Fruit fly (Drosophila melanogaster): Measurements from ENCODE around the gene brk.

brk gene

DNA sequence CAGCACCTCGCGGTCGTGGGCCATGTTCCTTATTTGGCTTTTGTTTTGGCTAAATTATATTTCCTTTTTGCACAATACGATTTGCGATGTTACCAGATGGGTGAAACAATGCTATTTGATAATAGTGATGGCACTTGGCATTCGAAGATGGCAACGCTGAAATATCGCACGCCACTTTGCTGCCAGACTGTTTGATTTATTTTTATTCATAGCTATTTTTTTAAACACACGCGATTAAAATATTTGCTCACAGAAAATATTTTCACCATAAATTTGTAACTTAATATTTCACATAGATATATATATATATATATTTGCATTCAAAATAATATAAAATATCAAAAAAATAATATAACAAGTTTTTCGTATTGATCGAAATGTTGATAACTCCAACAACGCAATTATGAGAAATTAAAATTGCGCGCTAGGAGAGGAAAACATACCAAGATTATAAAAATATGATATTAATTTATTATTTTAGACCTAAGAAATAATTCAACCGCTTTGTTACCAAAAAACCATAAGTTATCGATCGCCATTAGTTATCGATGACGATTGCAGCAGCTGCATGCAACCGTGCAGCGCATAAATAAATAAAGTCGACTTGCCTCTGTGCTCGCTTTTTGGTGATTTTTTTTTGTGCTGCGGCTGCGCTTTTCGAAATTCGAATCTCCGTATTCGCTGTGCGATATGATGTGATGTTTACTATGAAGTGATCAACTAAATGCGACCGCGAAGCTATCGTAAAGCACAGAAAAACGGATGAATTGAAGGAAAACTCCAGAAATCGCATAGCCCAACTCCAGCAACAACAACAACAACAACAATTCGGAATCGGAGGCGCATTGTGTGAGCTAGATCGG lies 16.1 kb downstream of the brk start, which contains the start of the genes Atg5 and Dok (continued):
- no peak for TF ChIP-seq CG11560 (tag; IDR thresholded peaks at IDR 0.05)
- TF ChIP-seq Dp (GFP tag; optimal IDR thresholded peaks at IDR 0.05) = peak; percentile 44
- peak; percentile 64; the same call in 1 of the 2 replicates for TF ChIP-seq Rfx (GFP tag; IDR thresholded peaks at IDR 0.05)
- peak; percentile 59 for TF ChIP-seq CoRest (tag; optimal IDR thresholded peaks at IDR 0.05)
- peak; percentile 94 for TF ChIP-seq Ets65A (GFP tag)
- TF ChIP-seq gfzf (GFP tag; optimal IDR thresholded peaks at IDR 0.05) = peak; percentile 28
- TF ChIP-seq CG17328 (GFP tag; IDR thresholded peaks at IDR 0.05) = peak; percentile 32; the same call in 1 of the 2 replicates
- TF ChIP-seq Usf (GFP tag; optimal IDR thresholded peaks at IDR 0.05) = no peak
- TF ChIP-seq Drgx (GFP tag; IDR thresholded peaks at IDR 0.05) = no peak
- TF ChIP-seq tup (GFP tag; optimal IDR thresholded peaks at IDR 0.05) = no peak
- TF ChIP-seq GATAe (GFP tag; conservative IDR thresholded peaks at IDR 0.05) = 0 out of 2 replicates have a peak, but pooled peaks have one; percentile 12
- TF ChIP-seq CG17359 (tag; optimal IDR thresholded peaks at IDR 0.05) = peak; percentile 16
- peak; percentile 26 for TF ChIP-seq CG4424 (GFP tag; optimal IDR thresholded peaks at IDR 0.05)
- TF ChIP-seq CG11504 (tag; optimal IDR thresholded peaks at IDR 0.05) = peak; percentile 45
- peak; percentile 66 for TF ChIP-seq zfh2 (GFP tag; optimal IDR thresholded peaks at IDR 0.05)
- TF ChIP-seq CG18262 (tag; optimal IDR thresholded peaks at IDR 0.05) = peak; percentile 18
- peak; percentile 79 for TF ChIP-seq amos (GFP tag; IDR thresholded peaks at IDR 0.05; ENCODE audit: partially characterized antibody)
- TF ChIP-seq Adf1 (GFP tag; IDR thresholded peaks at IDR 0.05) = no peak
- TF ChIP-seq CG6683 (GFP tag; optimal IDR thresholded peaks at IDR 0.05) = no peak
- peak; percentile 49; the same call in 1 of the 2 replicates for TF ChIP-seq CG6272 (GFP tag; IDR thresholded peaks at IDR 0.05)
- TF ChIP-seq HmgZ (tag; optimal IDR thresholded peaks at IDR 0.05) = peak; percentile 6
- TF ChIP-seq HLH4C (GFP tag; IDR thresholded peaks at IDR 0.05; ENCODE audit: partially characterized antibody) = peak; percentile 64
- TF ChIP-seq sisA (GFP tag; IDR thresholded peaks at IDR 0.05) = peak; percentile 56
- peak; percentile 16; the same call in 1 of the 2 replicates for TF ChIP-seq nerfin-2 (GFP tag; IDR thresholded peaks at IDR 0.05; ENCODE audit: partially characterized antibody)
- no peak for TF ChIP-seq CG1792 (GFP tag; optimal IDR thresholded peaks at IDR 0.05)
- 0 out of 3 replicates have a peak, but pooled peaks have one; percentile 23 for TF ChIP-seq ken (GFP tag; IDR thresholded peaks at IDR 0.05)
- peak; percentile 49 for TF ChIP-seq CG2712 (tag; optimal IDR thresholded peaks at IDR 0.05)
- TF ChIP-seq CG12071 (GFP tag; optimal IDR thresholded peaks at IDR 0.05) = no peak
- peak; percentile 43 for TF ChIP-seq CG9817 (tag; optimal IDR thresholded peaks at IDR 0.05)
- no peak for TF ChIP-seq emc (GFP tag; optimal IDR thresholded peaks at IDR 0.05)
- TF ChIP-seq Elba2 (GFP tag; optimal IDR thresholded peaks at IDR 0.05) = peak; percentile 91
- peak; percentile 33 for TF ChIP-seq CG9609 (GFP tag; optimal IDR thresholded peaks at IDR 0.05)
- TF ChIP-seq sna (GFP tag; IDR thresholded peaks at IDR 0.05; ENCODE audit: partially characterized antibody) = peak; percentile 34; the same call in 1 of the 2 replicates
- peak; percentile 31 for TF ChIP-seq lab (GFP tag; optimal IDR thresholded peaks at IDR 0.05)
- TF ChIP-seq ewg (GFP tag; optimal IDR thresholded peaks at IDR 0.05) = peak; percentile 14
- TF ChIP-seq CG14014 (GFP tag; IDR thresholded peaks at IDR 0.05) = no peak
- peak; percentile 58; the same call in 1 of the 3 replicates for TF ChIP-seq Doc3 (GFP tag; IDR thresholded peaks at IDR 0.05; ENCODE audit: partially characterized antibody)
- peak; percentile 57 for TF ChIP-seq phol (tag; optimal IDR thresholded peaks at IDR 0.05)
- TF ChIP-seq CG32772 (GFP tag; IDR thresholded peaks at IDR 0.05) = 0 out of 2 replicates have a peak, but pooled peaks have one; percentile 16
- no peak for TF ChIP-seq CG7357 (GFP tag; IDR thresholded peaks at IDR 0.05)
- TF ChIP-seq cg (GFP tag; optimal IDR thresholded peaks at IDR 0.05) = no peak
- no peak for TF ChIP-seq CG6689 (GFP tag; IDR thresholded peaks at IDR 0.05)
- no peak for TF ChIP-seq ase (GFP tag; IDR thresholded peaks at IDR 0.05)
- TF ChIP-seq CG10366 (GFP tag; IDR thresholded peaks at IDR 0.05) = peak; percentile 14; the same call in 1 of the 2 replicates
- TF ChIP-seq CG30020 (tag; optimal IDR thresholded peaks at IDR 0.05) = peak; percentile 2
- peak; percentile 12 for TF ChIP-seq tin (GFP tag; optimal IDR thresholded peaks at IDR 0.05)
- peak; percentile 59; the same call in 1 of the 2 replicates for TF ChIP-seq CG31441 (GFP tag; IDR thresholded peaks at IDR 0.05)
- peak; percentile 23 for TF ChIP-seq CG9797 (GFP tag; optimal IDR thresholded peaks at IDR 0.05)
